Worm (Caenorhabditis elegans) whole organism, L4/young adult: ENCODE measurements around the gene syd-2.

Experiments used
- W03F9.2 ChIP-seq: fragments of 150-350 bp; optimal IDR thresholded peaks from 2 replicates; lab custom pipeline; 2014; ENCODE audit warnings: missing biosample characterization, missing genetic modification characterization
- dao-5 ChIP-seq: sonication (generic microtip); optimal IDR thresholded peaks from 2 replicates; lab custom pipeline; 2016; ENCODE audit warnings: missing genotype, missing genetic modification characterization, moderate library complexity, missing compliant biosample characterization
- him-1 ChIP-seq: sonication (generic microtip); optimal IDR thresholded peaks from 2 replicates; lab custom pipeline; 2016; ENCODE audit warnings: missing genotype, missing genetic modification reagents, missing genetic modification characterization, missing compliant biosample characterization

The syd-2 gene

DNA sequence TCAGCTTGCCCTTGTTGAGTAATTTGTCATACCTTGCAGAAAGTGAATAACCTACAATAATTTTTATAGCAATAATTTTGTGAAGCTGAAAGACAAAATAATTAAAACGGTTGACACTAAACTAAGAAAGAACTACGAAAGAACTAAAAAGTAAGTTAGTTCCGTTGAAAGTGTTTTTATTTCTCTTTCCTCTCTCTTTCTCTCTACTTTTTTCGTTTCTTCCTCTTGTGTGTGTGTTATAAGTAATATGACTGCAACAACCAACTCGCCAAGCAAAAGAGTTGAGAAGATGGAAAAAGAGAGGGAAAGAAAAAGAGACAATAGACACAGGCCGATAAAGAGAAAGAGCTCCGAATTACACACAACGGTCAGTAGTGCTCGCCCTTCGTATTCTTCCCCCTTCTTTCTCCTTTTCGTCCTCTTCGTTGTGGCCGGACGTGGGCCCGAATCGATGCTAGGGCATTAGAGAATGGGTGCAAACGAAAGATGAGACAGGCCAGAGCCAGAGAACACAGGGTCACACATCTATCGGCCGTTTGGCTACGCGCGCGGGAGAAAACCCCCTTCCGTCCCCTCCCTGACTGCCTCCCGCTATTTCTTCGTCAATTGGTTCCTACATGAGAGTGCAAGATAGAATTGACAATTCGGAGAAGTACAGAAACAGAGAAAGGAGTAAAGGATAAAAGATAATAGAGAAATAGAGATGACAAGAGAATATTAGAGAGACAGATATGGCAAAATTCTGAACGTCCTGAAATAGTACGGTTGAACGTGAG is at the start of gene syd-2:
TSS of gene syd-2 (minus strand) at position 51 of the 776 bp plus-strand sequence.
- TF ChIP-seq W03F9.2 (tag; lab: Kevin White, UChicago) = no peak
- peak; percentile 6 for TF ChIP-seq dao-5
- TF ChIP-seq him-1 (tag; lab: Kevin White, UChicago) = peak; percentile 87

DNA sequence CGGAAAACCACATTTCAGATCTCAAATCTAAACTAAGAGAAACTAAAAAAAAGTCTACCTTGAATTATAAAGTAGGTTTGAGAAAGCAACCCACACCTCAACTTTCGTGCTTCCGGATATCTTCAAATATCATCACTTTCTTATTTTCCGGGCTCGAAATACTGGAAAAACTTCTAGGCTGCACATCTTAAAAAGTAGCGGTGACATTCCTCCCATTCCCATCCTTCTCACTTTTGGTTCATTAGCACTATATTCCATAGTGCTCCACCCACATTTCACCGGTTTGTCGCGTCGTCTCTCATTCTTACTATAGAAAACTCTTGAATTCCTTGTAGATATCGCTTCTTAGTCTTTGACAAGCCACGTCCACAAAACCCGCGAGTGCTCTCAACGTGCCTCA is 49.3 kb upstream of the syd-2 start, which contains the start of gene flp-19:
TSS of gene flp-19 (plus strand) at position 301 of the 400 bp plus-strand sequence.
- TF ChIP-seq W03F9.2 (tag; lab: Kevin White, UChicago) = no peak
- no peak for TF ChIP-seq him-1 (tag; lab: Kevin White, UChicago)
- no peak for TF ChIP-seq dao-5

- TF ChIP-seq dao-5 (no peak), W03F9.2 (tag; lab: Kevin White, UChicago) (no peak), him-1 (tag; lab: Kevin White, UChicago) (no peak)
These were observed 44.7 kb upstream of the syd-2 start for ce11 chrX:10599719-10600155.

DNA sequence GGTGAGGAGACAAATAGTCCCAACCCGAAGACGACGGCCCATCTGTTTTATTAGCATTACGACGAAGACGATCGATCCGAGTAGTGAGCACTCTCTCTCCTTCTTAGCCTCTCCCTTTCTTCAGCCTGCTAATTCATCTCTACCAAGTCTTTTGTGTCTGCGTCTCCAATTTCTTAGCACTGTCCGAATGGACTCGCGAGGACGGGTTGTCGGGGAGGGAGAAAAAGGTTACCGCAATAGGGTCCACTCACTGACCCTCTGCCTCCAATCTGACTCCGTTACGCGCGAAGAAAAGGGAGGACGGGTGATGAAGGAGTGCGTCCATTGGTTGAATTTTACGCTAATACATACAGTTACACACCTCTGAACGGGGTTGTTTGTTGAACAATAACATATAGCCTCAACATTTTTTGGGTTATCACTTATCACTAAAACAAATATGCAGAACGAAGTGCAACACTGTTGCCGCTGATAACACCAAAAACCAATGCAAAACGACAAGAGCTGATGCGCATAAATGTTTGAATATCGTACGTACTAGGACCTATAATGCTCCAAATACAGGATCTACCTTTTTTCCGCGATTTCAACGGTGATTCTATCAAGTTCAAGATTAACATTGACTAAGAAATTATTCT is 42.6 kb upstream of the syd-2 start:
- TF ChIP-seq him-1 (tag; lab: Kevin White, UChicago) (peak; percentile 41), W03F9.2 (tag; lab: Kevin White, UChicago) (no peak)

DNA sequence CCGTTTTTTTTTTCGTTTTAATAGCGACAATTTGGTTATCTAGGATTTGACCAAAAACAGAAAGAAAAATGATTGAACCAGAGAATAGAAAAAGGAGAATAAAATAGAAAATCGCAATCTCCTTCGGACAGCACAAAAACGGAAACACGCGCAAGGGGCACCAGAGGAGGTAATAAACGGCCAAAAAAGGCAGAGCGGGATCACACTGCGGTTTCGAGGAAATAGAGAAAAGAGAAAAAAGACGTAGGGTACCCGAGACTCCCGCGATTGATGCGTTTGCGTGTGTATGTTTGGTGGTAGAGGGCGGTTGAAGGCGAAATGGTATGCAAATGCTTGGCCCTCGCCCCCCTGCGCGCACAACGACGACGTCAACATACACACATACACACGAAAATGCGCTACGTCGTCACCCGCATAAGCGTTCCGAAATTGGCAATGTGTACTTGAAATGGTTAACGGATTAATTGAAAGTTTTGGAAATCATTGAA is 41.4 kb upstream of the syd-2 start:
- TF ChIP-seq him-1 (tag; lab: Kevin White, UChicago) (no peak), W03F9.2 (tag; lab: Kevin White, UChicago) (no peak), dao-5 (no peak)

DNA sequence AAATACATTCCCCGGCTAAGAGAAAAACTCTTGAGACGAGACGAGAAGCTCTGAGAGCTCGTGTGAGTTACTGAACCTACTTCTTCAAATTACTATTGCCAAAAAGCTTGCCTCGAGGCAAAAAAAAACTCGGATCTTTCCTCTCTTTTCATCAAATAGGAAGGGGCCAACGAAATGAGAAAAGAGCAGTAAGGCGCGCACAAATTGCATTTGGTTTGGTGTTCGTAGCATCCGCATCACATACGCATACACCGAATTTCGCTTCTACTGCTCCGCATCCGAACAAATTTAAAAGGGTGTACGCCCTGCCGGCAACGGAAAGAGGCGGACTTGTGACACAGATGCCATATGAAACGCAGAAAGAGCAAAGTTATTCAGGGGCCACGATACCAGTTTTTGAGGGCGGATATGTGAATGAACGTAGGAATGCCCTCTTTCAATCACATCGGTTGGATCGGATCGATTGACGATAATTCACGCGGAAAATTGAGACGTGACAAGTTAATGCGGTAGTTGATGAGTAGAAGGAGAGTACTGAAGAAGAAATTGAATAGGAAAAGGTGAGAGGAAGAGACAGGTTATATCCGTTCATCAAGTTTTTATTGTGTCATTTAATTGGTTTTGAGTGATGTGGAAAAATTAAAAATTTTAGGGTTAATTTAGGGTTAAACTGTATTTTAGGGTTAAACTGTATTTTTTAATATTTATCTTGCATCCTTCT is 39.8 kb upstream of the syd-2 start:
- no peak for TF ChIP-seq W03F9.2 (tag; lab: Kevin White, UChicago)
- TF ChIP-seq him-1 (tag; lab: Kevin White, UChicago) = no peak
- TF ChIP-seq dao-5 = no peak

DNA sequence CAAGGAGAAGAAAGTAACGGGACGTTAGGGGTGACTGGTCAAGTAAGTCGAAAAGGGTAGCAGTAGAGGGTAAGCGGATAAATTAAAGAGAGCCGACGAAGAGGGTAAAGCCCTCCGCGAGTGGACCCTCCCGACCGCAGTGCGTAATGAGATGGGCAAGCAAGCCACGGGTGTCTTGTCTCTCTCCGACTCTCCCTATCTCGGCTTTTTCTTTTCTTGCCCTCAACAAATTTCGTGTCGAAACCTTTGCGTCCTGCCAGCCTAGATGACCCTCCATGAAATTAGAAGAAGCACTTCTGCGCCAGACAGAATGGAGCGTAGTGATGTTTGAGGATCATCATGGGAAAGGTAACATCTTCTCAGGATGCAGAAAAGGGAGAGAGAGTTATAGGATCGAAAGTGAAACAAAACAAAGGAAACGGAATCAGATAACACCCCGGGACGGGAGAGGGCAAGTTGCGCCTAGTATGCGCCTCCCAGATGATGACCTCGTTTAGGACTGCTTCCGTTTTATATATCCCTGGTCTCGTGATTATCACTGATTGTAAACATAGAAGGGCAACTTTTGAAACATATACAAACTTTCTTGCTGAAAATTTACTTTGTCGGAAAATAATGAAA is 38.8 kb upstream of the syd-2 start:
- no peak for TF ChIP-seq W03F9.2 (tag; lab: Kevin White, UChicago)
- TF ChIP-seq dao-5 = no peak
- TF ChIP-seq him-1 (tag; lab: Kevin White, UChicago) = no peak

DNA sequence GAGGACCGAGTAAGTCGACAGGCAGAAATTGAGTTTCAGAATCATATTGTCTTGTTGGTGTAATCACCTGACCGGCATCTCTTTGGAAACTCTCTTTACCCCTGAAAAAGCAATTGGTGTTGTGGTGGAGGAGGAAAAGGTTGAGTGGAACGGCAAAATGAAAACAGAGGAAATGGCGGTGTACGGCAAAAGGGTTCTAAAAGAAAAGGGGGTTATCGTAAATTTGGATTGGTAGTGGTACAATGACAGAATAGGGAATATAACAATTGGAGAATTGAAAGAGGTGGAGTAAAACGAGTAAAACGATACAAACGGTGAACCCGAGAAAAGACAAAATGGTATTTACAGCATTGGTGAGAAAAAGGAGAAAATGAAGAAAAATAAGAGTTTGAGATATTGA is 38.2 kb upstream of the syd-2 start, which contains the start of gene sdn-1:
TSS of gene sdn-1 (minus strand) at position 101 of the 400 bp plus-strand sequence.
- no peak for TF ChIP-seq dao-5
- no peak for TF ChIP-seq W03F9.2 (tag; lab: Kevin White, UChicago)
- TF ChIP-seq him-1 (tag; lab: Kevin White, UChicago) = no peak

DNA sequence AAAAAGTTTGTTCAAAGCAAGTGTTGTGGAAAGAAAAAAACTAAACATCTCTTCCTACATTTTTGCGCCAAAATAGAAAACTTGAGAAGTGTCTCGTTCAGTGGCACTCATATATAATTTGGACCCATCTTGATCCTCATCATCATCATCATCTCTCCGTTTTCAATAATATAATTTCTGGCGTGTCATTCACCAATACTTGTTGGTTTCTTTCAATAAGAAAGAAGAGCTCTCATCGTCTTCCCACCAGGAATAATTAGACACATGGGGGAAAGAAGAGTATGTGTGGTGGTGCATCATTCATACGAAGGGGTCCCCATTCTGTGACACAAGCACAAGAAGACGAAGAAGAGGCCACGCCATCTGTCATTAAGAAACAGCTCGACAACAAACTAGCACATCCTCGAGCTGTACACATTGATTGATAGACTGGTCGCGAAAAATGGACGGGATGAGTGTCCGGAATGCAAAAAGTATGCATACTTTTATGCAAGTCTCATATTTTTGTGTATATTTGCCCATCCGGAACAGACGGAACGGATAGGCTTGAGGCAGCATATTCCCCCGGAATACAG is 36.3 kb upstream of the syd-2 start:
- no peak for TF ChIP-seq him-1 (tag; lab: Kevin White, UChicago)
- no peak for TF ChIP-seq dao-5
- TF ChIP-seq W03F9.2 (tag; lab: Kevin White, UChicago) = no peak

- no peak for TF ChIP-seq W03F9.2 (tag; lab: Kevin White, UChicago)
- no peak for TF ChIP-seq dao-5
- no peak for TF ChIP-seq him-1 (tag; lab: Kevin White, UChicago)
These were observed 35.7 kb upstream of the syd-2 start for ce11 chrX:10590772-10591171.

ce11 chrX:10589465-10589864 is 34.4 kb upstream of the syd-2 start, which contains the start of gene F57C7.4:
Gene F57C7.4, minus strand, starts transcription at chrX:10589565.
- TF ChIP-seq W03F9.2 (tag; lab: Kevin White, UChicago) (no peak), him-1 (tag; lab: Kevin White, UChicago) (no peak), dao-5 (no peak)

DNA sequence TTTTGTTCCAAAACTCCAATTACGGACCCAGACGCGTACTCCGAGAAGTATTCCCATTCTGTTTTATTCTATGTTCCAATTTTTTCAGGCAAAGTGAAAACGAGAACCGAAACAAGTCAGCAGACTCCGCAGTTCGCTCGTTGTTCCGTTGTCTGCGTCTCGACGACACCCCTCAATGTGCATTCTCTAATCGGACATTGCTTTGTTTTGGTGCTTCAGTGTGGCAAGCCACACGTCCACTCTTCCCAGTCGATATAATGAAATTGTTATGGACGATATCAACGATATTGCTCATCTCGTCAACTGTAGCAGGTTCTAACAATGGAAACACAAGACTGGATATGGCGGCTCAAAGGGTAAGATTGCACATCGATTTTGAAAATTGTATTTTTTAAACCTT is 21.8 kb upstream of the syd-2 start, which contains the start of gene nhx-5:
TSS of gene nhx-5 (plus strand) at position 82 of the 400 bp plus-strand sequence.
- TF ChIP-seq W03F9.2 (tag; lab: Kevin White, UChicago) = no peak
- TF ChIP-seq him-1 (tag; lab: Kevin White, UChicago) = no peak
- no peak for TF ChIP-seq dao-5

ce11 chrX:10576410-10576809 is 21.4 kb upstream of the syd-2 start:
- TF ChIP-seq dao-5 (no peak), him-1 (tag; lab: Kevin White, UChicago) (no peak), W03F9.2 (tag; lab: Kevin White, UChicago) (no peak)
